Fruit fly (Drosophila melanogaster): ENCODE results near the gene CG8031.
A peak's percentile ranks its signal among the peaks of the same experiment; 100 is the strongest.

CG8031 gene

DNA sequence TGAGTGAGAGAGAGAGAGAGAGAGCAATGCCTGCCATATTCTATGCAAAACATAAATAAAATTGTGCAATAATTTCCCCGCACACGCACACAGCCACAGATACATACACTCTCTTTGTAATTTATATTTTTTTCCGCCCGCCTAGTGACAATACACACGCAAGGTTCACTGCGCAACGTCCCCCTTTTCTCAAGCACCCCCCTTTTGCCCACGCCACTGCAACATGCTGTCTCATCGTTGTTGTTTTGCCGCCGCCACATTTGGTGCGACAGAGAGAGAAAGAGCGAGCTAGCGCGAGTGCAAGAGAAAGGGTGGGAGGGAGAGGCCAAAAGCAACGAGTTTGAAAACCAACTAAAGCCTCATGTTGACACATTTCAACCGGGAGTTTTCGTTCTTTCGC, 1.2 kb upstream of the CG8031 start (continued):
- no peak for TF ChIP-seq CG8388 (GFP tag; optimal IDR thresholded peaks at IDR 0.05)
- TF ChIP-seq org-1 (GFP tag; optimal IDR thresholded peaks at IDR 0.05) = peak; percentile 62
- TF ChIP-seq hkb (optimal IDR thresholded peaks at IDR 0.05) = no peak
- peak; percentile 60 for TF ChIP-seq hkb (GFP tag; IDR thresholded peaks at IDR 0.05)
- peak; percentile 65 for TF ChIP-seq Xrp1 (GFP tag; IDR thresholded peaks at IDR 0.05)
- no peak for TF ChIP-seq CG14860 (GFP tag; IDR thresholded peaks at IDR 0.05; ENCODE audit: partially characterized antibody)
- peak; percentile 84 for TF ChIP-seq vvl (GFP tag; IDR thresholded peaks at IDR 0.05)
- TF ChIP-seq HLH54F (GFP tag; optimal IDR thresholded peaks at IDR 0.05) = peak; percentile 55
- peak; percentile 50 for TF ChIP-seq Hand (GFP tag; optimal IDR thresholded peaks at IDR 0.05)
- no peak for TF ChIP-seq CG10267 (tag; optimal IDR thresholded peaks at IDR 0.05)
- TF ChIP-seq CG1024 (GFP tag; IDR thresholded peaks at IDR 0.05) = no peak
- TF ChIP-seq CG2202 (tag; optimal IDR thresholded peaks at IDR 0.05) = peak; percentile 28
- TF ChIP-seq Pdp1 (GFP tag; optimal IDR thresholded peaks at IDR 0.05) = peak; percentile 51 to 79
- peak; percentile 40 for TF ChIP-seq CG18262 (tag; optimal IDR thresholded peaks at IDR 0.05)
- TF ChIP-seq Aef1 (GFP tag; IDR thresholded peaks at IDR 0.05) = peak; percentile 91
- TF ChIP-seq aop (GFP tag; IDR thresholded peaks at IDR 0.05) = 0 out of 2 replicates have a peak, but pooled peaks have one; percentile 48
- TF ChIP-seq corto (GFP tag; optimal IDR thresholded peaks at IDR 0.05) = no peak
- peak; percentile 66 for TF ChIP-seq CG1233 (GFP tag; optimal IDR thresholded peaks at IDR 0.05)
- no peak for TF ChIP-seq D19B (GFP tag; optimal IDR thresholded peaks at IDR 0.05)
- no peak for TF ChIP-seq CG8290 (GFP tag; optimal IDR thresholded peaks at IDR 0.05)
- peak in 1 of 2 experiments; percentile 77 for TF ChIP-seq CG8290 (tag; optimal IDR thresholded peaks at IDR 0.05)
- TF ChIP-seq gce (GFP tag; IDR thresholded peaks at IDR 0.05) = peak; percentile 60; the same call in 1 of the 3 replicates
- TF ChIP-seq Scr (GFP tag; IDR thresholded peaks at IDR 0.05; ENCODE audit: partially characterized antibody) = no peak
- TF ChIP-seq CG2116 (GFP tag; optimal IDR thresholded peaks at IDR 0.05) = no peak
- TF ChIP-seq CG16813 (GFP tag; IDR thresholded peaks at IDR 0.05; ENCODE audit: partially characterized antibody) = no peak
- TF ChIP-seq phol (tag; optimal IDR thresholded peaks at IDR 0.05) = peak; percentile 72
- TF ChIP-seq CG3838 (GFP tag; optimal IDR thresholded peaks at IDR 0.05) = peak; percentile 54
- peak; percentile 14 for TF ChIP-seq CG15696 (tag; optimal IDR thresholded peaks at IDR 0.05)
- peak; percentile 27 for TF ChIP-seq CG12104 (GFP tag; optimal IDR thresholded peaks at IDR 0.05)
- peak; percentile 21 for TF ChIP-seq tx (GFP tag; optimal IDR thresholded peaks at IDR 0.05)
- TF ChIP-seq CG11085 (GFP tag; IDR thresholded peaks at IDR 0.05) = 0 out of 2 replicates have a peak, but pooled peaks have one; percentile 39
- TF ChIP-seq nau (GFP tag; optimal IDR thresholded peaks at IDR 0.05) = no peak
- TF ChIP-seq CG2129 (GFP tag; IDR thresholded peaks at IDR 0.05; ENCODE audit: partially characterized antibody) = no peak
- TF ChIP-seq CG10209 (GFP tag; optimal IDR thresholded peaks at IDR 0.05) = peak; percentile 54
- TF ChIP-seq bbx (GFP tag; IDR thresholded peaks at IDR 0.05; ENCODE audit: partially characterized antibody) = 0 out of 2 replicates have a peak, but pooled peaks have one; percentile 17
- peak; percentile 75; the same call in 2 of the 3 replicates for TF ChIP-seq zfh1 (GFP tag; IDR thresholded peaks at IDR 0.05)
- TF ChIP-seq pan (optimal IDR thresholded peaks at IDR 0.05) = no peak
- TF ChIP-seq pan (GFP tag; optimal IDR thresholded peaks at IDR 0.05 in 1 of 2, IDR thresholded peaks at IDR 0.05 in 1 of 2) = peak in 1 of 2 experiments; percentile 78
- TF ChIP-seq tin (GFP tag; optimal IDR thresholded peaks at IDR 0.05) = peak; percentile 63
- TF ChIP-seq chn (GFP tag; optimal IDR thresholded peaks at IDR 0.05) = peak; percentile 72
- peak; percentile 88 for TF ChIP-seq ewg (GFP tag; optimal IDR thresholded peaks at IDR 0.05)
- TF ChIP-seq CHES-1-like (GFP tag; optimal IDR thresholded peaks at IDR 0.05) = peak; percentile 66
- peak; percentile 22 for TF ChIP-seq shn (GFP tag; optimal IDR thresholded peaks at IDR 0.05)
- peak; percentile 17 for TF ChIP-seq ATbp (GFP tag; optimal IDR thresholded peaks at IDR 0.05)
- TF ChIP-seq Doc2 (GFP tag; IDR thresholded peaks at IDR 0.05) = no peak
- no peak for TF ChIP-seq Spps (tag; optimal IDR thresholded peaks at IDR 0.05)
- TF ChIP-seq twi (tag; optimal IDR thresholded peaks at IDR 0.05) = peak; percentile 18
- TF ChIP-seq Rx (GFP tag; IDR thresholded peaks at IDR 0.05) = peak; percentile 62
- TF ChIP-seq CG4424 (GFP tag; optimal IDR thresholded peaks at IDR 0.05) = peak; percentile 18
- TF ChIP-seq abd-A (tag; optimal IDR thresholded peaks at IDR 0.05) = peak; percentile 57
- peak; percentile 53; the same call in 1 of the 3 replicates for TF ChIP-seq Dbx (GFP tag; IDR thresholded peaks at IDR 0.05)
